Fruit fly (Drosophila melanogaster) whole organism, larva: ENCODE data around the gene CG32269.
A peak's percentile ranks its signal among the peaks of the same experiment; 100 is the strongest.

Source experiments
- noc ChIP-seq: fragments of 200-800 bp; sonication (Bioruptor generic); optimal IDR thresholded peaks from 3 replicates; lab custom pipeline; 2019; ENCODE audit warnings: missing biosample characterization, mild to moderate bottlenecking, missing genetic modification characterization, moderate library complexity

CG32269 gene

dm6 chr3L:3179474-3179873, 29.3 kb downstream of the CG32269 start:
- peak; percentile 84 for TF ChIP-seq noc (tag; lab: Kevin White, UChicago)

- TF ChIP-seq noc (tag; lab: Kevin White, UChicago) = no peak
These were observed 30.2 kb downstream of the CG32269 start, which contains the start of the genes MnM and Girdin for dm6 chr3L:3178530-3179096. TSS of gene MnM (minus strand) at chr3L:3178580. TSS of gene Girdin (plus strand) at chr3L:3178930.

dm6 chr3L:3177872-3178271, 30.9 kb downstream of the CG32269 start:
- no peak for TF ChIP-seq noc (tag; lab: Kevin White, UChicago)

dm6 chr3L:3172445-3172844, 36.3 kb downstream of the CG32269 start, which contains the start of gene CG14963:
TSS of gene CG14963 (minus strand) at chr3L:3172545.
- TF ChIP-seq noc (tag; lab: Kevin White, UChicago) = no peak

- TF ChIP-seq noc (tag; lab: Kevin White, UChicago) = no peak
These were observed 39.7 kb downstream of the CG32269 start, which contains the start of the genes CG32278 and CG32281 for dm6 chr3L:3169107-3169506. TSS of gene CG32278 (plus strand) at chr3L:3169286. TSS of gene CG32281 (plus strand) at chr3L:3169375.

dm6 chr3L:3166200-3166695, 42.5 kb downstream of the CG32269 start, which contains the start of gene Asciz:
TSS of gene Asciz (minus strand) at chr3L:3166250.
- no peak for TF ChIP-seq noc (tag; lab: Kevin White, UChicago)

dm6 chr3L:3165399-3165798, 43.4 kb downstream of the CG32269 start:
- TF ChIP-seq noc (tag; lab: Kevin White, UChicago) = no peak

dm6 chr3L:3164951-3165350, 43.8 kb downstream of the CG32269 start, which contains the start of gene CG32280:
TSS of gene CG32280 (plus strand) at chr3L:3165181.
- peak; percentile 36 for TF ChIP-seq noc (tag; lab: Kevin White, UChicago)

- TF ChIP-seq noc (tag; lab: Kevin White, UChicago) = no peak
These were observed 46.2 kb downstream of the CG32269 start for dm6 chr3L:3162584-3162983.

- no peak for TF ChIP-seq noc (tag; lab: Kevin White, UChicago)
These were observed 46.8 kb downstream of the CG32269 start, which contains the start of gene rasp for dm6 chr3L:3161968-3162367. TSS of gene rasp (plus strand) at chr3L:3162180.

dm6 chr3L:3159309-3160194, 49.2 kb downstream of the CG32269 start, which contains the start of the genes ND-30 and CG15812:
TSS of gene ND-30 (minus strand) at chr3L:3159578.
TSS of gene CG15812 (plus strand) at chr3L:3159991.
- TF ChIP-seq noc (tag; lab: Kevin White, UChicago) = no peak

dm6 chr3L:3157651-3158050, 51.1 kb downstream of the CG32269 start:
- no peak for TF ChIP-seq noc (tag; lab: Kevin White, UChicago)
